Fruit fly (Drosophila melanogaster): ENCODE data around the gene CG42831.

Gene CG42831

DNA sequence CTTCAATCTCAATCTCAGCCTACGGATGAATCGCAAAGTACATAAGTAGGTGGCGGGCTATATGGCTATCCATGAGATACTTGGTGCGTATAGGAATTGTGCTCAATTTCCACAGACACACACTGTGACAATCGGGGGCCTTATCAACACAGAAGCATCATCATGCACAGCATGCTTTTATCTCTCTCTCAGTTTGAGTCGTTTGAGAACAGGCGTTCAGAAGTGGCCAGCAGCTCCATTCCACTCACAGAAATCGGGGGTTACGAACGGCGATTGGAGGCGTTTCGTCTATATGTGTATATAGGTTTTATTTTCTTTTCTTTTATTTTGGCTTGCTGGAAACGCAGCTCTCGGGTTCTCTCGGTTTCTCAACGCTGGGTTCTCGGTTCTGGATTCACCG, 38.9 kb upstream of the CG42831 start:
- peak; percentile 48 to 54 for TF ChIP-seq dl (GFP tag; optimal IDR thresholded peaks at IDR 0.05; ENCODE audit: insufficient read depth in 1 of 2, partially characterized antibody in 2 of 2)
- TF ChIP-seq Abd-B (GFP tag; optimal IDR thresholded peaks at IDR 0.05), result no peak
- peak; percentile 38 for TF ChIP-seq Vsx2 (GFP tag; optimal IDR thresholded peaks at IDR 0.05; ENCODE audit: partially characterized antibody)
- TF ChIP-seq h (GFP tag; optimal IDR thresholded peaks at IDR 0.05), result no peak
- TF ChIP-seq Rel (GFP tag; optimal IDR thresholded peaks at IDR 0.05), result no peak
- peak; percentile 24 for TF ChIP-seq Rel (tag; optimal IDR thresholded peaks at IDR 0.05)
- TF ChIP-seq Dif (GFP tag; optimal IDR thresholded peaks at IDR 0.05; ENCODE audit: partially characterized antibody), result peak; percentile 24
- no peak for TF ChIP-seq tai (GFP tag; optimal IDR thresholded peaks at IDR 0.05)
- peak; percentile 20 for TF ChIP-seq jim (GFP tag; optimal IDR thresholded peaks at IDR 0.05)
- TF ChIP-seq Sp1 (GFP tag; optimal IDR thresholded peaks at IDR 0.05), result no peak
- TF ChIP-seq HLH106 (tag; optimal IDR thresholded peaks at IDR 0.05), result peak; percentile 0
- TF ChIP-seq OdsH (GFP tag; optimal IDR thresholded peaks at IDR 0.05), result no peak
- TF ChIP-seq Hnf4 (GFP tag; optimal IDR thresholded peaks at IDR 0.05), result peak; percentile 23

DNA sequence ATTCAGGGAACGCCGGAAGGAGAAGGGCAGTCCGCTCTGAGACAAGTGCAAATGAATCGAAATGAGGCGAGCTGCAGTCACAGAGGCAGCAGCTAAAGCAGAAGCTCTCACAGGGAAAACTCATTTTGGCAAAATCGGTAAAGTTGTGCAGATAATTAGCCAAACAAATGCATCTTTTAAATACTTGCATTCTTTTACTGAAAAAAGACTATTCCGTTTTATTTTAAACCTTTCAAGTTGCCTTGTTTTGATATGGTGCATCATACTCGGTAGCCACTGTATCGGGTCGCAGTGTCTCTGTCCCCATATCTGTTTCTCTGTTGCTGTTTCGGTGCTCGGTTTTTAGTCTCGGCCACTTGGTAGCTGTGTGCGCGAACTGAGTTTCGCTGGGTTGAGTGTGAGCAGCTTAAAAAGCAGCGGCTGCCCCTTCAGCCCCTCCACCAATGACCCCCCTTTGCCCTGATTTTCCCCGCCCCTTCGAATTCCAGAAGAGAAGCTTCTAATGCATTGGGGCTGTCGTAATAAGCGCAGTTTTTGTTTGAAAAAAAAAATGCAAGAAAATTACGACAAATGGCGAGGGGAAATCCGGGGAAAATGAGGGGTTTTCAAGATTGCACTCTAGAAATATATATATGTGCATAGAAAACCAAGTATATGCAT, 38.1 kb upstream of the CG42831 start:
- no peak for TF ChIP-seq Abd-B (GFP tag; optimal IDR thresholded peaks at IDR 0.05)
- peak; percentile 11 for TF ChIP-seq Vsx2 (GFP tag; optimal IDR thresholded peaks at IDR 0.05; ENCODE audit: partially characterized antibody)
- peak; percentile 100 for TF ChIP-seq h (GFP tag; optimal IDR thresholded peaks at IDR 0.05)
- TF ChIP-seq rgr (GFP tag; optimal IDR thresholded peaks at IDR 0.05), result peak; percentile 99
- TF ChIP-seq br (GFP tag; optimal IDR thresholded peaks at IDR 0.05), result peak; percentile 99
- TF ChIP-seq foxo (GFP tag; optimal IDR thresholded peaks at IDR 0.05), result peak; percentile 98 to 100
- peak; percentile 94 for TF ChIP-seq Mio (GFP tag; optimal IDR thresholded peaks at IDR 0.05)
- TF ChIP-seq Jra (GFP tag; optimal IDR thresholded peaks at IDR 0.05), result peak; percentile 98
- peak; percentile 98 for TF ChIP-seq Rel (GFP tag; optimal IDR thresholded peaks at IDR 0.05)
- TF ChIP-seq Rel (tag; optimal IDR thresholded peaks at IDR 0.05), result peak; percentile 83
- TF ChIP-seq Myc (optimal IDR thresholded peaks at IDR 0.05), result no peak
- peak; percentile 73 for TF ChIP-seq sv (GFP tag; optimal IDR thresholded peaks at IDR 0.05)
- peak; percentile 97 for TF ChIP-seq CG9705 (GFP tag; optimal IDR thresholded peaks at IDR 0.05)
- TF ChIP-seq ey (GFP tag; optimal IDR thresholded peaks at IDR 0.05), result peak; percentile 100
- TF ChIP-seq fru (GFP tag; optimal IDR thresholded peaks at IDR 0.05), result peak; percentile 100
- TF ChIP-seq jim (GFP tag; optimal IDR thresholded peaks at IDR 0.05), result peak; percentile 87
- TF ChIP-seq dsf (GFP tag; optimal IDR thresholded peaks at IDR 0.05; ENCODE audit: borderline replicate concordance), result peak; percentile 96
- peak; percentile 97 for TF ChIP-seq brk (GFP tag; optimal IDR thresholded peaks at IDR 0.05)
- peak; percentile 77 for TF ChIP-seq Hr83 (GFP tag; optimal IDR thresholded peaks at IDR 0.05; ENCODE audit: poor library complexity, severe bottlenecking)
- TF ChIP-seq pan (optimal IDR thresholded peaks at IDR 0.05), result no peak
- peak; percentile 94 for TF ChIP-seq GATAd (GFP tag; optimal IDR thresholded peaks at IDR 0.05)
- peak; percentile 100 for TF ChIP-seq Hnf4 (GFP tag; optimal IDR thresholded peaks at IDR 0.05)
- TF ChIP-seq CrebA (GFP tag; optimal IDR thresholded peaks at IDR 0.05; ENCODE audit: borderline replicate concordance), result peak; percentile 96
- TF ChIP-seq N (GFP tag; optimal IDR thresholded peaks at IDR 0.05), result no peak
- TF ChIP-seq tai (GFP tag; optimal IDR thresholded peaks at IDR 0.05), result peak; percentile 98
- TF ChIP-seq Dif (GFP tag; optimal IDR thresholded peaks at IDR 0.05; ENCODE audit: partially characterized antibody), result no peak
- TF ChIP-seq woc (GFP tag; optimal IDR thresholded peaks at IDR 0.05), result peak; percentile 99
- peak; percentile 99 for TF ChIP-seq HLH106 (tag; optimal IDR thresholded peaks at IDR 0.05)
- TF ChIP-seq lola (GFP tag; optimal IDR thresholded peaks at IDR 0.05), result no peak
- peak; percentile 99 for TF ChIP-seq CG32264 (GFP tag; optimal IDR thresholded peaks at IDR 0.05)
- no peak for TF ChIP-seq Hr78 (GFP tag; optimal IDR thresholded peaks at IDR 0.05)
- peak; percentile 99 for TF ChIP-seq OdsH (GFP tag; optimal IDR thresholded peaks at IDR 0.05)
- no peak for TF ChIP-seq dl (GFP tag; optimal IDR thresholded peaks at IDR 0.05; ENCODE audit: insufficient read depth in 1 of 2, partially characterized antibody in 2 of 2)
- TF ChIP-seq Sp1 (GFP tag; optimal IDR thresholded peaks at IDR 0.05), result peak; percentile 98
- peak; percentile 98 for TF ChIP-seq sage (GFP tag; optimal IDR thresholded peaks at IDR 0.05)
- peak; percentile 99 for TF ChIP-seq psq (GFP tag; optimal IDR thresholded peaks at IDR 0.05)
- TF ChIP-seq dmrt93B (GFP tag; optimal IDR thresholded peaks at IDR 0.05), result peak; percentile 99
- no peak for TF ChIP-seq usp (GFP tag; optimal IDR thresholded peaks at IDR 0.05)
- peak; percentile 96 for TF ChIP-seq Dfd (GFP tag; optimal IDR thresholded peaks at IDR 0.05)
